Worm (Caenorhabditis elegans): ENCODE measurements around the gene gst-16.

ce11 chrII:13668844-13669441 is 44.7 kb upstream of the gst-16 start, which contains the start of gene C31C9.7:
- TF ChIP-seq sea-2 (GFP tag; IDR thresholded peaks at IDR 0.05) (no peak), madf-10 (tag; optimal IDR thresholded peaks at IDR 0.05) (peak; percentile 25), ztf-25 (GFP tag; IDR thresholded peaks at IDR 0.05) (no peak)
